Fruit fly (Drosophila melanogaster) ovary, adult (tissue): ENCODE data around the gene CG13044.

Experiments
- CG17801 ChIP-seq: fragments of 200-800 bp; optimal IDR thresholded peaks from 2 replicates; lab custom pipeline; 2019; ENCODE audit warnings: missing biosample characterization, mild to moderate bottlenecking, missing genetic modification characterization, moderate library complexity; ENCODE audit not compliant: partially characterized antibody

The CG13044 gene

DNA sequence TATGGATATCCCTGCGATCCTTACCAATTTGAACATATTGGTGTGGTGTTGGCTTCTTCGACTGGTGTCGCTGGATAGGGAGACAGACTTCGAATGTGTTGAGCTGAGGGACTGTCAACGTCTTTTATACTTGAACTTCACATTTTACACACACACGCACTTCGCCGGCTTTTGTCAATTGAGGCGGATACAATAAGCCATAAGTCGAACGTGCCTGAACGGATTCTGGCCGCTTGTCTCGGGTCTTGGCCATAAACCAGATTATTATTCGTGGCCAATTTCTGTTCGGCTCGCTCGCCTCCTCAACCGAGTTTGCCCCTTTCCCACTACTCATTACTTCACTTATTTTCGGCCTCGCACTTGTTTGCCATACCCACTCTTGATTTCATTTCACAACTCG lies at the start of gene CG13044:
TSS of gene CG13044 (minus strand) at position 101 of the 400 bp plus-strand sequence.
- TF ChIP-seq CG17801 (GFP tag; lab: Kevin White, UChicago) = no peak

DNA sequence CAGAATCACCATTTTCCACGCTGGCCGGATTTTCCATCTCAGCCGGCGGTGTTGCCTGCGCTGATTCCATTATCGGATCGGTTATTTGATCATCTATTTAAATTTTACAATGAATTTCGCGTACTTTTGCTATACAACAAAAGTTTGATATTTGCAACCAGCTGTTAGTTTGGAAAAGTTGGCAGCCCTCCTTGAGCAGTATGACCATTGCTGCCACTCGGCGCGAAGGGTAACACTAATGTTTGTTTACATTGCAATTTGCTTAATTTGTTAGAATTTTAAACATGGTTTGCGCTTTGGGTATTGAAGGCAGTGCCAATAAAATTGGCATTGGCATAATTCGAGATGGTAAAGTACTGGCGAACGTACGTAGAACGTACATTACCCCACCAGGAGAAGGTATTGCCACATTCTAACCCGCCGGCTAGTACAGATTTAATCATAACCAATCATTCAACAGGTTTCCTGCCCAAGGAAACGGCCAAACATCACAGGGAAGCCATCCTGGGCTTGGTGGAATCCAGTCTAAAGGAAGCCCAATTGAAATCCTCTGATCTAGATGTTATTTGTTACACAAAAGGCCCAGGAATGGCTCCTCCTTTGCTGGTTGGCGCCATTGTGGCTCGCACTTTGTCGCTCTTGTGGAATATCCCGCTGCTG lies 48.9 kb upstream of the CG13044 start, which contains the start of the genes Golgin104 and Tcs3:
TSS of gene Golgin104 (minus strand) at position 182 of the 660 bp plus-strand sequence.
TSS of gene Tcs3 (plus strand) at position 222 of the 660 bp plus-strand sequence.
- TF ChIP-seq CG17801 (GFP tag; lab: Kevin White, UChicago) = no peak

DNA sequence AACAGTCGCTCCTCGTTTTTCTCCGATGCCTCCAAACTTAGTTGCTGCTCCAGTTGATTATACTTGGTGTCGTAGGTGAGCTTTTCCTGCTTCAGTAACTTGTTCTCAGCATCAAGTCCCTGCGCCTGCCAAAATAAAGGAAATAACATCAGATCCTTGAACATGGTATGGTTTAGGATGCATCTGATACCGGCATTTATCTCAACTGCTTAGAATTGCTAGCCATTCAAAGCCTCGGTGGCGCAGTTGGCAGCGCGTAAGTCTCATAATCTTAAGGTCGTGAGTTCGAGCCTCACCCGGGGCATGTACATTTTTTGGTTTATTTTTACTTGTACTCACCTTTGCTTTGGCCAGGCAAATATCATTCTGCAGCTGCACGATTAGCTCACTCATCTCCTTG lies 46.7 kb upstream of the CG13044 start:
- TF ChIP-seq CG17801 (GFP tag; lab: Kevin White, UChicago) = no peak

DNA sequence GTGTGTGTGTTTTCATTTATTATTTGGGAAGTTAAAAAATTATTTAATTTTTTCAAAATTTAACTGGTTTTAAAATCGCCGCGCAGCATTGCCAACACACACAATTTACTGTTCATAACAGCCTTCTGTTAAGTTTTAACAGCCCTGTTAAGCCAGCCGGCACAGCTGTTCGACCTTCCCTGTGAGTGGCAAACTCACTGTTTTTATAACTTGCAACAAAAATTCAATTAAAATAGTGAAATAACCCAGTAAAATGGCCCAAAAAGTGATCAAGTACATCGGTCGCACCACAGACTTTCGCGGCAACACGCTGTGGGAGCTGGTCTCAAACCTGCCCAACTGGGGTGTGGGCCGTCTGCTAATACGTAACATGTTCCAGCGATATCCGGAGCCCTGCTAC lies 44.9 kb upstream of the CG13044 start, which contains the start of gene mRpS34:
TSS of gene mRpS34 (plus strand) at position 161 of the 400 bp plus-strand sequence.
- no peak for TF ChIP-seq CG17801 (GFP tag; lab: Kevin White, UChicago)

DNA sequence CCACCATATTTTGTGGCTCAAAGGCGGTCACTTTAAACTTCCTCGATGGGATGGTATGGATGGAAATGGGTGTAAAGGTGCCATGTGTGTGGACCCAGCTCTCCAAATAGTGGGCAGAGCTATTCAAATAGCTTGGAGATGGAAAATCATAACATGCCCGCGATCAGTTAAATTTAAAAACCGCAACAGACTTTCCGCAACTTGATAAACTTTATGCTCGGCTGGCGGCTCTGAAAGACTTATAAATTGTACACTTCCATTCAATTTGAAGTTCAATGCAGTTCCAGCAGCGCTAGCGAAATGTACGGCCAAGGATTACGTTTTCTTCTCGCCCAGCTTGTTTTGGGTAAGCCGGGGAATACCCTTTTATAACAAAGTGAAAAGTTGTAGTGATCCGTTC lies 43.0 kb upstream of the CG13044 start, which contains the start of gene CG33257:
TSS of gene CG33257 (plus strand) at position 301 of the 400 bp plus-strand sequence.
- TF ChIP-seq CG17801 (GFP tag; lab: Kevin White, UChicago) = no peak

DNA sequence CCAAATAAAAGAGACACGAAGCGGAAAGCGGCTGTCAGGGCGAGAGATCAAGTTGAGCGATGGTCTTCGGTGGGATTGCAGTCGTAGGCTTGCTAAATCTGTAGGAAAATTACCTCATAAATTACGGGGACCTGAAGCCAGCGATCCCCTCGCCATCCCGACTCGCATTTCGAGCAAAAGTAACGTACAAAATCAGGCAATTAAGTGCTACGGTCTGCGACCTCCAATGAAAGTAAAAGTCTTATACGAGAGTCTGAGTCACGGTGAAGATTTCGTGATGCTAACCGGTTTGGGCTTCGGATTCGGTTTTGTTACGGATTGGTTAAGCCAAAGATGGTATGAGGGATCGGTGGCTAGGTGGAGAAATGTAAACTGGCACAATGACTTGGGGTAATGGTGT lies 36.9 kb upstream of the CG13044 start:
- TF ChIP-seq CG17801 (GFP tag; lab: Kevin White, UChicago) = no peak

DNA sequence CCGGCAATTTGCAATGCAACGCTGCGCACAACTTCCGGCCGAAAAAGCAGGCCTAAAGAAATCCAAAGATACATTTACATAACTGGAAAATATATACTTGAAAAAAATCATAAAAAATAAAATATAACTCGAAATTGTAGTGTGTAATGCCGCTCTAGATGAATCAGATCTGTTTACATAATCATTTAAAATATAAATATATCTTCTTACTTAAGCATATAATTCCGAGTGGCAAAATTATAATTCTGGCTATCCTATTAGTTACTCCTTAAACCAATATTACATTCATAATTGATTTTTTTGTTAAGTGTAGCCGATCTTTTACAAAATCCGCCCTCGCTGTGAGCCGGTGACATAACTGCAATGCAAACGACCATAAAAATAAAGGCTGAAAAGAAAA lies 36.5 kb upstream of the CG13044 start:
- no peak for TF ChIP-seq CG17801 (GFP tag; lab: Kevin White, UChicago)

DNA sequence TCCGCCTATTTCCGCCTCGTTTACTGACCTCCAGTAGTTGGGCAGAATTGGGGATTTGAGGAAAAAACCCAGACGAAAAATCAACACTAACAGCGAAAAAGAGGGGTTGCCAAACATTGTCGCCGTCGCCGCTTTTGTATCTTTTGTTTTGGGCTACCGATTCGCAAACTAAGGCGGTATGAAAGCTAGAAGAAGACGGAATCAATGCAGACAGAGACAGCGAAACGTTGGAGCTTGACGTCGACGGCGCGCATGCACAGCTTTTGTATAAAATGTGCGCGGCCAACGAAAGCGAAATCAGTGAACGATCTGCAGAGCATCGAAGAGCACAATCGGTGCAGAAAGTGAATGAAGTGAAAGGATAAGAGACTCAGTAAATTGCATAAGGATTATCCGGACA lies 35.7 kb upstream of the CG13044 start, which contains the start of gene CG4998:
TSS of gene CG4998 (plus strand) at position 301 of the 400 bp plus-strand sequence.
- no peak for TF ChIP-seq CG17801 (GFP tag; lab: Kevin White, UChicago)

DNA sequence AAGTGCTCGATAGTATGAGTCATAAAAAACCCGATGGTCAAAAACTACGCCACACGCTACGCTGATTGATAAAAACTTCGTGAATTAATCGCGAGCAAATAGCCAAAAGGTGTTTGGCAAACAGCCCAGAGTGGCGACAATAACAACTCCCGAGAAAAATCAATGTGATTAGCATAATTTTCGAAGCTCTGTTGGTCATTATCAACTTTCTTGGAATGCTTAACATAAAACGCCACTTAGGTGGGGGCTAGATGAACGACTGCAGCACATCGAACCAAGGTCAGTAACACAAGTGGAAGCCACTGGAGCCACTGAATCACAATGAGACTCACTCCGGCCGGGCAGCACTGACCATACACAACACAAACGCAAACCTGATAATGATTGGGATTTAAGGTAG lies 34.8 kb upstream of the CG13044 start:
- no peak for TF ChIP-seq CG17801 (GFP tag; lab: Kevin White, UChicago)

DNA sequence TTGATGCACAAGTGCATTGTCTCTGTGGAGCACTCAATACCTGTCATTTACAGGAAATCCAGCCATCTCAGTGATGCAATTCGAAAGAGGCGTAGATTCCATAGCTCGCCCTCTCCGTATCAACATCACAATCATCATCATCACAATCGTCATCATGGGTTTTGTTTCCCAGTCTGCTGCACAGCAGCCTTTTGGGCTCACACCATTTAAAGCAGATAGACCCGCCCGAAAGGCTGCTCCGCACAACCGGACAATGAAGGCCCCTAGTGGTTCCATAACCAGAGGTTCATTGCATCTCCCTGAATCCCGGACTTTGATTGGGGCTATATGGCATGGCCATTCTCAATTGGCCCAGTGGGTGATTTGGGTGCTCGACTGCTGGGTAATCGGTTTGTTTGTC lies 31.9 kb upstream of the CG13044 start:
- no peak for TF ChIP-seq CG17801 (GFP tag; lab: Kevin White, UChicago)

DNA sequence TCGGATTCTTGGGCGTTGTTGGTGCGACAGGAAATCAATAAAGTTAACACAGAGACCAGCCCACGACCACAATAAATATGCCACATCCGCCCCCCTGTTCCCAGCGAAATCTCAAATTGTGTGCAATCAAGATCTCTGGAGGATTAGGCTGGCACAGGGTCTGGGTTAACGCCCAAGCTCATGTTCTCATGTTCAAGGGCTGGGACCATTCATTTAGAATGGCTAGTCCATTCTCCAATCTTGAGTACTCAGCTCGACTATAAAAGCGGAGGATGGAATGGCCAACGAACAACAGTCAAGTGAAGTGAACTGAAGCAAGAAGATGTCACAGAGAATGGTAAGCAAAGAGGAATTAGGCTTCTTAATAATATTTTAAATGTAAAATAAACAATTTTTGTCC lies 30.0 kb upstream of the CG13044 start, which contains the start of gene CG13056:
TSS of gene CG13056 (plus strand) at position 301 of the 400 bp plus-strand sequence.
- TF ChIP-seq CG17801 (GFP tag; lab: Kevin White, UChicago) = no peak

DNA sequence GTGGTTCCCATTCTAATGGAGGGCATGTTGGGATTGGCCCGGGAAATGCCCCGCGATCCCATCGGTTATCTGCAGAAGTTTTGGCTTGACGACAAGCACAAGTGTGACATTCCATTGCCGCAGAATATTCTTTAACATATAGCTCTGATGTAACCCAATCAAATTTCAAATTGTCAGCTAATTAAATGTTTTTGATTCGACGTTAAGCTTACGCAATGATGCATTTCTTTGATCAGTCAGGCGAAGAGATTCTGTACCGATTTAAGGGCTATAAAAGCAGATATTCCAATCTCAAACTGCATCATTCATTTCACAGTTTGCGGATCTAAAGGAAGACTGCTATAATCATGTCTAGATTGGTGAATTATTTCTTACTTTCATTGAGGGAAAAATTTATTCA lies 28.7 kb upstream of the CG13044 start, which contains the start of gene retinin:
TSS of gene retinin (plus strand) at position 301 of the 400 bp plus-strand sequence.
- no peak for TF ChIP-seq CG17801 (GFP tag; lab: Kevin White, UChicago)

DNA sequence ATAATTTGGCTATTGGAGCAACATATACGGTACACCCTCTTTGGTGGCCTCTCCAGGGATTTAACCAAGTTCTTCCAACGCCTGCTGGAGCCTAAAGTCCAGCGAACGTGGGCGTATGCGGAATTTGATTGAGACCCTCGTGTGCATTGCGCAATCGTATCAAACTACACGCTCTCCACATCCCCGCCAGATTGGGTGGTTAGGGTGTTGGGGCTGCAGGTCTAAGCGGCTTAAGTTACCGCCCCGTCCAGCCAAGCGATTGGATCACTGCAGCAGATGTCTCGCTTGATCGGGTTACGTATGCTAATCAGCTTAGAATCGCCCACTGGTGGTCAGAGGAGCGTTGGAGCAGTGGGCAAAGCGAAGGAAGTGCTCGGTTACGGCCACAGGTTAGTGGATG lies 27.8 kb upstream of the CG13044 start, which contains the start of gene CG33060:
TSS of gene CG33060 (plus strand) at position 301 of the 400 bp plus-strand sequence.
- no peak for TF ChIP-seq CG17801 (GFP tag; lab: Kevin White, UChicago)

DNA sequence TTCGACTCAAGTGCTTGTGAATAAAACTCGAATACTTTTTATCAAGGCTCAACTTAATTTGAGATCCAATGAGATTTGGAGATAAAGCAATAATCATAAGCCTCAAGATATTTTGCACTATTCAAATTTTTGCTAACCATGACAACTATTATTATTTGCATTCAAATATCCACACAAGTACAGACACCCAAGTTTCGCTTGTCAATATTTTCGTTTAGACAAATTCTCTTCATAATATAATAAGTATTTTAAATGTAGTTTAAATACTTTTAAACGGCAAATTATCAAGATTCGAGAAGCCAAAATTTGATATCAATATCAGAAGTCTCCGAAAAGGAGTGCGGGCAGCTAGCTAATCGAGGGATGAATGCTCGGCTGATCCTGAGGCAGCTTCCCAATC lies 26.5 kb upstream of the CG13044 start, which contains the start of gene CG33061:
TSS of gene CG33061 (plus strand) at position 301 of the 400 bp plus-strand sequence.
- TF ChIP-seq CG17801 (GFP tag; lab: Kevin White, UChicago) = no peak

DNA sequence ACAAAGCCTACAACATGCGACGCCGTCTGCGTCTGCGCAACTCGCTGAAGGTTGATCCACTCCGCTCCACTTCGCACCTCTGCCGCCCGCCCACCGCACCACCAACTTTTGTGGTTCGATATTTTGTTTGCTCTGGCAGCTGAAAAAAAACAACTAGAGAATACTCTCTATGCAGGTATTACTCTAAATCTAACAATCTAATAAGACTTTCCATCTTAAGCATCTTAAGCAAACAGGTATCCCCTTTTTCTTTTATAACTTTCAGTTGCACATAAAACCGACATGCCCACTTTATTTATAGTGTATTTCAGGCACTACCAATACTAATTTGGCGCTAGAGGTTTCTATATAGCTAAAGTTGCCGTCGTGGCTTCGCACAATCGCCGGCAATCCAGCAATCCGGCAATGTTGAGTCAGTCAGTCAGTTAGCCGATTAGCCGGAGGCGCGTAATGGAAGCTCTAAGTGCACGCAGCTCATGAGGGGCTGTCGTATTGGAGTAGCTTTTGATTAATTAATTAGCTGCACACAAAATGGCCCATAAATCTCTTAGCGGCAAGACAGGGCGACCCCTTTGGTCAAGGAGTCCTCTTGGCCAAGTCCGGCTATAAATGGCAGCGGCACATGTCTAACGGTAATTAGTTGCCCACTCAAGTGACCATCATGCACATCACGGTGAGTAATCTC lies 25.4 kb upstream of the CG13044 start, which contains the start of gene CG13058:
TSS of gene CG13058 (plus strand) at position 635 of the 685 bp plus-strand sequence.
- no peak for TF ChIP-seq CG17801 (GFP tag; lab: Kevin White, UChicago)
